Worm (Caenorhabditis elegans): ENCODE results near the gene plc-4.

Gene plc-4

ce11 chrIV:7477697-7478096 lies 34.8 kb downstream of the plc-4 start (continued):
- no peak for TF ChIP-seq sptf-2 (GFP tag; optimal IDR thresholded peaks at IDR 0.05)
- no peak for TF ChIP-seq bed-1 (GFP tag; IDR thresholded peaks at IDR 0.05)
- TF ChIP-seq rpc-1 (optimal IDR thresholded peaks at IDR 0.05), result no peak
- no peak for TF ChIP-seq rpc-1 (tag; optimal IDR thresholded peaks at IDR 0.05)

ce11 chrIV:7477197-7477596 lies 35.3 kb downstream of the plc-4 start, which contains the start of gene pycr-4:
Gene pycr-4 (minus strand): TSS chrIV:7477297.
- peak; percentile 36; the same call in 1 of the 2 replicates for TF ChIP-seq hmg-1.2 (GFP tag; IDR thresholded peaks at IDR 0.05)
- no peak for TF ChIP-seq ztf-3 (GFP tag; optimal IDR thresholded peaks at IDR 0.05)

ce11 chrIV:7474826-7475225 lies 37.6 kb downstream of the plc-4 start, which contains the start of gene slc-25A18.2:
Gene slc-25A18.2 (plus strand): TSS chrIV:7475041.
- no peak for TF ChIP-seq repo-1 (tag; optimal IDR thresholded peaks at IDR 0.05)
- no peak for TF ChIP-seq snpc-3.4 (tag; optimal IDR thresholded peaks at IDR 0.05)
- TF ChIP-seq Y53F4B.3 (GFP tag; IDR thresholded peaks at IDR 0.05), result no peak
- no peak for TF ChIP-seq Y56A3A.18 (GFP tag; IDR thresholded peaks at IDR 0.05)
- TF ChIP-seq madf-6 (GFP tag; IDR thresholded peaks at IDR 0.05), result no peak
- no peak for TF ChIP-seq zim-3 (tag; optimal IDR thresholded peaks at IDR 0.05)
- TF ChIP-seq ztf-26 (tag; optimal IDR thresholded peaks at IDR 0.05), result no peak
- no peak for TF ChIP-seq egl-18 (GFP tag; IDR thresholded peaks at IDR 0.05)
- no peak for TF ChIP-seq B0336.3 (GFP tag; IDR thresholded peaks at IDR 0.05)
- no peak for TF ChIP-seq F22D6.2 (tag; optimal IDR thresholded peaks at IDR 0.05)
- TF ChIP-seq hlh-12 (tag; optimal IDR thresholded peaks at IDR 0.05), result no peak
- no peak for TF ChIP-seq ccch-3 (GFP tag; optimal IDR thresholded peaks at IDR 0.05)
- TF ChIP-seq ztf-18 (tag; optimal IDR thresholded peaks at IDR 0.05), result no peak
- no peak for TF ChIP-seq unc-62 (GFP tag; optimal IDR thresholded peaks at IDR 0.05)
- TF ChIP-seq B0035.1 (tag; optimal IDR thresholded peaks at IDR 0.05), result no peak
- no peak for TF ChIP-seq F57C9.4 (tag; optimal IDR thresholded peaks at IDR 0.05)
- TF ChIP-seq F10E7.11 (tag; optimal IDR thresholded peaks at IDR 0.05), result no peak
- no peak for TF ChIP-seq ama-1 (optimal IDR thresholded peaks at IDR 0.05)
- TF ChIP-seq ama-1 (GFP tag; optimal IDR thresholded peaks at IDR 0.05), result no peak

ce11 chrIV:7473159-7473649 lies 39.3 kb downstream of the plc-4 start, which contains the start of the genes plk-3 and F55G1.6:
Gene plk-3 (minus strand): TSS chrIV:7473209.
Gene F55G1.6 (plus strand): TSS chrIV:7473517.
- TF ChIP-seq ceh-58 (GFP tag; IDR thresholded peaks at IDR 0.05) (no peak), tbx-9 (tag; optimal IDR thresholded peaks at IDR 0.05; ENCODE audit: borderline replicate concordance) (no peak), egl-18 (GFP tag; IDR thresholded peaks at IDR 0.05) (no peak), cebp-2 (GFP tag; IDR thresholded peaks at IDR 0.05) (no peak), madf-6 (GFP tag; IDR thresholded peaks at IDR 0.05) (peak; percentile 91), sea-2 (GFP tag; IDR thresholded peaks at IDR 0.05) (no peak), attf-3 (GFP tag; conservative IDR thresholded peaks at IDR 0.05) (no peak), K12H6.12 (tag; optimal IDR thresholded peaks at IDR 0.05) (no peak), nfyb-1 (GFP tag; IDR thresholded peaks at IDR 0.05) (no peak), zim-3 (tag; optimal IDR thresholded peaks at IDR 0.05) (no peak), him-1 (tag; optimal IDR thresholded peaks at IDR 0.05) (peak; percentile 11), lir-1 (GFP tag; conservative IDR thresholded peaks at IDR 0.05) (no peak), F22D6.2 (tag; optimal IDR thresholded peaks at IDR 0.05) (no peak), C06A6.2 (GFP tag; conservative IDR thresholded peaks at IDR 0.05) (no peak), Y53G8AR.9 (GFP tag; conservative IDR thresholded peaks at IDR 0.05) (no peak), hmg-20 (GFP tag; IDR thresholded peaks at IDR 0.05) (no peak), xnd-1 (tag; optimal IDR thresholded peaks at IDR 0.05) (peak; percentile 63), ceh-79 (tag; optimal IDR thresholded peaks at IDR 0.05) (no peak), nhr-80 (tag; optimal IDR thresholded peaks at IDR 0.05) (no peak), aptf-3 (GFP tag; IDR thresholded peaks at IDR 0.05) (no peak), ztf-3 (GFP tag; optimal IDR thresholded peaks at IDR 0.05) (no peak), F49E8.2 (tag; optimal IDR thresholded peaks at IDR 0.05; ENCODE audit: insufficient read depth) (peak; percentile 44), akir-1 (GFP tag; optimal IDR thresholded peaks at IDR 0.05) (no peak), madf-8 (GFP tag; conservative IDR thresholded peaks at IDR 0.05) (peak; percentile 73), D2030.7 (GFP tag; IDR thresholded peaks at IDR 0.05) (peak; percentile 57), ama-1 (optimal IDR thresholded peaks at IDR 0.05) (no peak), ama-1 (GFP tag; optimal IDR thresholded peaks at IDR 0.05) (no peak), ceh-91 (GFP tag; IDR thresholded peaks at IDR 0.05) (peak; percentile 73)

Data from whole organism, young adult.